Fruit fly (Drosophila melanogaster): ENCODE results near the gene Alp1.

Gene Alp1

DNA sequence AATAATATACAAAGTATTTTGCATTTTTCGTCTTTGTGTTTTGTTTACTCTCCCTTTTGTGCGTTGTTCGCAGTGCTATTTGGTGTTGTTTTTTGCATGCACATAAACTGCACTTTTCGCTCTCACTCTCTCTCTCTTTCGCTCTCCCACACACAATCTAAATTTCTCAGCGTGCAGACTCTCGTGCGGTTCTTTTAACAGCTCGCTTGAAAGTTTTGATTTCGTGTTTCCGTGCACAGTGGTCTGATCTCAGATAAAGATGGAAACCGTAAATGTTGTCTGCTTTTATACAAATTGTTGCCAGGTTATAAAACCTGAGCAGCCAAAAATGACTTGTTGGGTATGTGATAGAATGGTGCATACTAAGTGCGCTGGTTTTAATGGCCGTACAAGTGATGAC lies 40.8 kb upstream of the Alp1 start:
- TF ChIP-seq Ada2b (GFP tag; IDR thresholded peaks at IDR 0.05) (0 out of 2 replicates have a peak, but pooled peaks have one; percentile 17), Drgx (GFP tag; IDR thresholded peaks at IDR 0.05) (0 out of 2 replicates have a peak, but pooled peaks have one; percentile 23), row (GFP tag; IDR thresholded peaks at IDR 0.05) (peak; percentile 33; the same call in 1 of the 3 replicates), CG6791 (GFP tag; IDR thresholded peaks at IDR 0.05; ENCODE audit: partially characterized antibody) (0 out of 3 replicates have a peak, but pooled peaks have one; percentile 11)

DNA sequence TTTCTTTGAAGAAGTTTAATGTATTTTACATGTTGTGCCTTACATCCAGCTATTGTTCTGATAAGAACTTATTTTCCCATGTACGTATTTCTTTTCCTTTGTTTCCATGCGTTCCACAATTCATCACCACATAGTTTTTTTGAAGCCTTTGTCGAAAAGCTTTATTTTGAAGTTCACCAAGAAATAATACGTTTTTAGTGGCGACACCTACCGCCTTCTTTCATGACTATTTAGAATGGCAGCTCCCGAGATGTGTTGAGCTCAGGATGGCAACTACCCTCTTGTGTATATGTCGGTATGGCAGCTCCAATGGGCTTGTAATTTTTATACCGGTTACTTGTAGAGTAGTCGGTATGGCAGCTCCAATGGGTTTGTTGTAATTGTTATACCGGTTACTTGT lies 39.2 kb upstream of the Alp1 start:
- TF ChIP-seq ac (GFP tag; optimal IDR thresholded peaks at IDR 0.05) (no peak), zfh2 (GFP tag; optimal IDR thresholded peaks at IDR 0.05) (no peak), CG14014 (GFP tag; IDR thresholded peaks at IDR 0.05) (no peak), CG10543 (GFP tag; optimal IDR thresholded peaks at IDR 0.05) (no peak), CG1832 (GFP tag; optimal IDR thresholded peaks at IDR 0.05) (no peak), kni (GFP tag; optimal IDR thresholded peaks at IDR 0.05) (no peak), bcd (GFP tag; optimal IDR thresholded peaks at IDR 0.05) (no peak), otp (GFP tag; IDR thresholded peaks at IDR 0.05) (no peak), fu2 (GFP tag; optimal IDR thresholded peaks at IDR 0.05) (peak; percentile 19), Asciz (GFP tag; optimal IDR thresholded peaks at IDR 0.05) (no peak), Stat92E (GFP tag; optimal IDR thresholded peaks at IDR 0.05) (peak in 1 of 3 experiments; percentile 26), Scr (GFP tag; IDR thresholded peaks at IDR 0.05; ENCODE audit: partially characterized antibody) (0 out of 2 replicates have a peak, but pooled peaks have one; percentile 22), crol (GFP tag; IDR thresholded peaks at IDR 0.05) (no peak), esg (GFP tag; conservative IDR thresholded peaks at IDR 0.05) (no peak), CG13624 (GFP tag; optimal IDR thresholded peaks at IDR 0.05) (peak; percentile 53), slou (GFP tag; optimal IDR thresholded peaks at IDR 0.05) (no peak), CG9876 (GFP tag; optimal IDR thresholded peaks at IDR 0.05) (no peak), Med (GFP tag) (peak; percentile 92), kay (GFP tag; optimal IDR thresholded peaks at IDR 0.05) (no peak), Camta (GFP tag; optimal IDR thresholded peaks at IDR 0.05) (no peak), sim (GFP tag; IDR thresholded peaks at IDR 0.05) (no peak), bigmax (GFP tag; optimal IDR thresholded peaks at IDR 0.05) (peak; percentile 9), BEAF-32 (GFP tag; optimal IDR thresholded peaks at IDR 0.05) (peak; percentile 26), ssp (GFP tag; IDR thresholded peaks at IDR 0.05) (no peak), CTCF (GFP tag; optimal IDR thresholded peaks at IDR 0.05) (peak; percentile 96), CG14441 (GFP tag; IDR thresholded peaks at IDR 0.05) (no peak), pum (GFP tag; optimal IDR thresholded peaks at IDR 0.05) (peak; percentile 25), Hmr (GFP tag; optimal IDR thresholded peaks at IDR 0.05) (peak; percentile 84), her (GFP tag; optimal IDR thresholded peaks at IDR 0.05) (peak; percentile 40), Abd-B (GFP tag; optimal IDR thresholded peaks at IDR 0.05) (no peak), Myb (GFP tag; optimal IDR thresholded peaks at IDR 0.05) (peak; percentile 80), eve (GFP tag; optimal IDR thresholded peaks at IDR 0.05) (peak in 1 of 2 experiments; percentile 35), CG42726 (GFP tag; IDR thresholded peaks at IDR 0.05; ENCODE audit: partially characterized antibody) (0 out of 2 replicates have a peak, but pooled peaks have one; percentile 46), lilli (GFP tag; optimal IDR thresholded peaks at IDR 0.05) (peak; percentile 19), CG12236 (GFP tag; optimal IDR thresholded peaks at IDR 0.05) (no peak), CG3065 (GFP tag; optimal IDR thresholded peaks at IDR 0.05) (no peak), CG7963 (GFP tag; IDR thresholded peaks at IDR 0.05; ENCODE audit: partially characterized antibody) (no peak), pan (optimal IDR thresholded peaks at IDR 0.05) (no peak), pan (GFP tag; optimal IDR thresholded peaks at IDR 0.05 in 1 of 2, IDR thresholded peaks at IDR 0.05 in 1 of 2) (no peak), CG10366 (GFP tag; IDR thresholded peaks at IDR 0.05) (no peak), CG10321 (GFP tag; IDR thresholded peaks at IDR 0.05) (no peak), CG15514 (GFP tag; optimal IDR thresholded peaks at IDR 0.05) (peak; percentile 46), Bdp1 (GFP tag; optimal IDR thresholded peaks at IDR 0.05) (no peak), CG7786 (GFP tag; optimal IDR thresholded peaks at IDR 0.05) (peak; percentile 10), trh (GFP tag; optimal IDR thresholded peaks at IDR 0.05) (no peak), CG18011 (GFP tag; optimal IDR thresholded peaks at IDR 0.05) (no peak)

All from whole organism, embryonic.